Worm (Caenorhabditis elegans) whole organism, mixed stage, embryonic: Measurements from ENCODE around the gene C29E4.12.
A peak's percentile ranks its signal among the peaks of the same experiment; 100 is the strongest.

ENCODE experiments used
- M03D4.4 ChIP-seq: sonication (generic microtip); optimal IDR thresholded peaks from 2 replicates; lab custom pipeline; 2017; ENCODE audit warnings: mild to moderate bottlenecking, missing genetic modification characterization, missing compliant biosample characterization
- bed-3 ChIP-seq: fragments of 200-800 bp; sonication (Bioruptor generic); optimal IDR thresholded peaks from 3 replicates; lab custom pipeline; 2018; ENCODE audit warnings: mild to moderate bottlenecking, missing genetic modification characterization, moderate library complexity, missing compliant biosample characterization
- blmp-1 ChIP-seq: fragments of 150-350 bp; optimal IDR thresholded peaks from 2 replicates; lab custom pipeline; 2014; ENCODE audit warnings: missing biosample characterization, missing genetic modification characterization
- ceh-43 ChIP-seq: fragments of 200-800 bp; sonication (Bioruptor generic); optimal IDR thresholded peaks from 2 replicates; lab custom pipeline; 2018; ENCODE audit warnings: mild to moderate bottlenecking, missing genetic modification characterization, moderate library complexity, missing compliant biosample characterization
- ceh-83 ChIP-seq: fragments of 200-800 bp; sonication (Bioruptor generic); optimal IDR thresholded peaks from 2 replicates; lab custom pipeline; 2018; ENCODE audit warnings: mild to moderate bottlenecking, missing genetic modification characterization, missing compliant biosample characterization
- ces-1 ChIP-seq: fragments of 150-350 bp; optimal IDR thresholded peaks from 2 replicates; lab custom pipeline; 2014; ENCODE audit warnings: missing biosample characterization, missing genetic modification reagents, missing genetic modification characterization
- cnd-1 ChIP-seq: fragments of 200-800 bp; sonication (Bioruptor generic); optimal IDR thresholded peaks from 2 replicates; lab custom pipeline; 2018; ENCODE audit warnings: mild to moderate bottlenecking, missing genetic modification characterization, missing compliant biosample characterization
- drap-1 ChIP-seq: fragments of 200-800 bp; sonication (Bioruptor generic); optimal IDR thresholded peaks from 3 replicates; lab custom pipeline; 2018; ENCODE audit warnings: mild to moderate bottlenecking, missing genetic modification characterization, missing compliant biosample characterization
- elt-1 ChIP-seq: sonication (generic microtip); optimal IDR thresholded peaks from 2 replicates; lab custom pipeline; 2017; ENCODE audit warnings: missing genetic modification characterization, mild to moderate bottlenecking, missing compliant biosample characterization, antibody characterized with exemption, moderate library complexity, borderline replicate concordance; ENCODE audit not compliant: insufficient read depth
- elt-3 ChIP-seq: fragments of 150-350 bp; optimal IDR thresholded peaks from 2 replicates; lab custom pipeline; 2014; ENCODE audit warnings: missing biosample characterization, missing genetic modification characterization
- flh-1 ChIP-seq: fragments of 200-800 bp; sonication (Bioruptor generic); optimal IDR thresholded peaks from 2 replicates; lab custom pipeline; 2018; ENCODE audit warnings: mild to moderate bottlenecking, missing genetic modification characterization, moderate library complexity, missing compliant biosample characterization
- ham-2 ChIP-seq: fragments of 200-800 bp; sonication (Bioruptor generic); optimal IDR thresholded peaks from 2 replicates; lab custom pipeline; 2018; ENCODE audit warnings: mild to moderate bottlenecking, missing genetic modification characterization, missing compliant biosample characterization
- hlh-1 ChIP-seq: fragments of 150-350 bp; optimal IDR thresholded peaks from 2 replicates; lab custom pipeline; 2014; ENCODE audit warnings: missing biosample characterization, missing genetic modification reagents, missing genetic modification characterization
- lin-13 ChIP-seq: fragments of 150-350 bp; optimal IDR thresholded peaks from 2 replicates; lab custom pipeline; 2014; ENCODE audit warnings: missing biosample characterization, missing genetic modification characterization
- lin-32 ChIP-seq: fragments of 200-800 bp; sonication (Bioruptor generic); optimal IDR thresholded peaks from 2 replicates; lab custom pipeline; 2018; ENCODE audit warnings: mild to moderate bottlenecking, missing genetic modification characterization, missing compliant biosample characterization
- lsy-2 ChIP-seq: fragments of 150-350 bp; optimal IDR thresholded peaks from 2 replicates; lab custom pipeline; 2014; ENCODE audit warnings: missing biosample characterization, missing genetic modification characterization
- mab-5 ChIP-seq: fragments of 150-350 bp; optimal IDR thresholded peaks from 2 replicates; lab custom pipeline; 2014; ENCODE audit warnings: missing biosample characterization, missing genetic modification characterization
- mep-1 ChIP-seq: fragments of 150-350 bp; optimal IDR thresholded peaks from 2 replicates; lab custom pipeline; 2017; ENCODE audit warnings: missing biosample characterization, missing genetic modification reagents, missing genetic modification characterization, inconsistent platforms
- nhr-2 ChIP-seq: fragments of 150-350 bp; optimal IDR thresholded peaks from 2 replicates; lab custom pipeline; 2014; ENCODE audit warnings: missing biosample characterization, missing genetic modification characterization
- nhr-237 ChIP-seq: fragments of 150-350 bp; optimal IDR thresholded peaks from 2 replicates; lab custom pipeline; 2014; ENCODE audit warnings: missing biosample characterization, missing genetic modification characterization
- nhr-28 ChIP-seq: fragments of 150-350 bp; optimal IDR thresholded peaks from 2 replicates; lab custom pipeline; 2014; ENCODE audit warnings: missing biosample characterization, missing genetic modification characterization
- nhr-76 ChIP-seq: sonication (generic microtip); optimal IDR thresholded peaks from 2 replicates; lab custom pipeline; 2017; ENCODE audit warnings: missing biosample characterization, missing genetic modification characterization
- pha-4 ChIP-seq: fragments of 150-350 bp; optimal IDR thresholded peaks from 2 replicates; lab custom pipeline; 2018; ENCODE audit warnings: missing biosample characterization, missing genetic modification reagents, missing genetic modification characterization
- snpc-4 ChIP-seq: fragments of 150-350 bp; optimal IDR thresholded peaks from 2 replicates; lab custom pipeline; 2014; ENCODE audit warnings: missing biosample characterization, missing genetic modification characterization
- sptf-1 ChIP-seq: sonication (generic microtip); optimal IDR thresholded peaks from 2 replicates; lab custom pipeline; 2017; ENCODE audit warnings: mild to moderate bottlenecking, missing genetic modification characterization, moderate library complexity, missing compliant biosample characterization
- tbx-8 ChIP-seq: fragments of 200-800 bp; sonication (Bioruptor generic); optimal IDR thresholded peaks from 2 replicates; lab custom pipeline; 2018; ENCODE audit warnings: mild to moderate bottlenecking, missing genetic modification characterization, moderate library complexity, missing compliant biosample characterization
- unc-120 ChIP-seq: sonication (generic microtip); optimal IDR thresholded peaks from 2 replicates; lab custom pipeline; 2017; ENCODE audit warnings: missing genetic modification characterization, missing compliant biosample characterization; ENCODE audit not compliant: poor library complexity, severe bottlenecking
- unc-39 ChIP-seq: fragments of 150-350 bp; optimal IDR thresholded peaks from 2 replicates; lab custom pipeline; 2014; ENCODE audit warnings: missing biosample characterization, missing genetic modification characterization
- unc-62 ChIP-seq: fragments of 150-350 bp; optimal IDR thresholded peaks from 2 replicates; lab custom pipeline; 2014; ENCODE audit warnings: missing biosample characterization, missing genetic modification reagents, missing genetic modification characterization
- zip-8 ChIP-seq: fragments of 150-350 bp; optimal IDR thresholded peaks from 2 replicates; lab custom pipeline; 2014; ENCODE audit warnings: missing biosample characterization, missing genetic modification characterization

The C29E4.12 gene

ce11 chrIII:7947677-7948076 lies 6.7 kb downstream of the C29E4.12 start:
- TF ChIP-seq unc-62 (GFP tag; lab: Kevin White, UChicago) (no peak), lin-32 (GFP tag; lab: Kevin White, UChicago) (no peak), unc-39 (tag; lab: Kevin White, UChicago) (no peak), elt-3 (no peak), drap-1 (no peak), blmp-1 (tag; lab: Kevin White, UChicago) (no peak), cnd-1 (no peak), pha-4 (no peak), snpc-4 (no peak), lin-13 (no peak)

- no peak for TF ChIP-seq unc-62 (GFP tag; lab: Kevin White, UChicago)
- no peak for TF ChIP-seq hlh-1 (tag; lab: Kevin White, UChicago)
- TF ChIP-seq ces-1 (GFP tag; lab: Kevin White, UChicago): no peak
- TF ChIP-seq M03D4.4: no peak
- TF ChIP-seq lin-13: no peak
Measured at ce11 chrIII:7948802-7949201, 7.9 kb downstream of the C29E4.12 start, which contains the start of gene col-90. Gene col-90 (plus strand): TSS chrIII:7948838.

DNA sequence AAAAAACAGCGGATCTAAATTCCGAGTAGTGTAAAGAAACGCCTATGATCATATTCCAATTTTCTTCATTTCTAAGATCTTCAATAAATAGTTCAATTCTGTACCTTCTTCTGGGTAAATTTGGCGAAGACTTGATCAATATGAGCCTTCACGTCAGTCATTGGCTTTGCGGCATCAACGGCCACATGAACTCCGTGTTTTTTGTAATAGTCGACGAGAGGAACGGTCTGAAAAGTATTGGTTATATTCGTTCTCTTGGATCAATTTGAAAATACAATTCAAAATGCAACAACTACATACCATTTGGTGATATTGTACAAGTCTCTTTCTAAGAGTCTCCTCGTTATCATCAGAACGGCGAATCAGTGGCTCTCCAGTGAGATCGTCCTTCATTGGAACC lies 9.5 kb downstream of the C29E4.12 start:
- TF ChIP-seq mab-5 (tag; lab: Kevin White, UChicago) (no peak), tbx-8 (GFP tag; lab: Kevin White, UChicago) (no peak), blmp-1 (tag; lab: Kevin White, UChicago) (no peak), unc-62 (GFP tag; lab: Kevin White, UChicago) (no peak), ceh-83 (GFP tag; lab: Kevin White, UChicago) (no peak), nhr-237 (tag; lab: Kevin White, UChicago) (no peak), ces-1 (GFP tag; lab: Kevin White, UChicago) (no peak), lin-32 (GFP tag; lab: Kevin White, UChicago) (no peak), elt-1 (tag; lab: Kevin White, UChicago) (no peak), nhr-2 (no peak), sptf-1 (tag; lab: Kevin White, UChicago) (no peak), snpc-4 (no peak), unc-120 (tag; lab: Kevin White, UChicago) (no peak), lsy-2 (tag; lab: Kevin White, UChicago) (no peak), nhr-76 (tag; lab: Kevin White, UChicago) (no peak), hlh-1 (tag; lab: Kevin White, UChicago) (no peak), flh-1 (GFP tag; lab: Kevin White, UChicago) (no peak), lin-13 (no peak), drap-1 (no peak), M03D4.4 (no peak)

DNA sequence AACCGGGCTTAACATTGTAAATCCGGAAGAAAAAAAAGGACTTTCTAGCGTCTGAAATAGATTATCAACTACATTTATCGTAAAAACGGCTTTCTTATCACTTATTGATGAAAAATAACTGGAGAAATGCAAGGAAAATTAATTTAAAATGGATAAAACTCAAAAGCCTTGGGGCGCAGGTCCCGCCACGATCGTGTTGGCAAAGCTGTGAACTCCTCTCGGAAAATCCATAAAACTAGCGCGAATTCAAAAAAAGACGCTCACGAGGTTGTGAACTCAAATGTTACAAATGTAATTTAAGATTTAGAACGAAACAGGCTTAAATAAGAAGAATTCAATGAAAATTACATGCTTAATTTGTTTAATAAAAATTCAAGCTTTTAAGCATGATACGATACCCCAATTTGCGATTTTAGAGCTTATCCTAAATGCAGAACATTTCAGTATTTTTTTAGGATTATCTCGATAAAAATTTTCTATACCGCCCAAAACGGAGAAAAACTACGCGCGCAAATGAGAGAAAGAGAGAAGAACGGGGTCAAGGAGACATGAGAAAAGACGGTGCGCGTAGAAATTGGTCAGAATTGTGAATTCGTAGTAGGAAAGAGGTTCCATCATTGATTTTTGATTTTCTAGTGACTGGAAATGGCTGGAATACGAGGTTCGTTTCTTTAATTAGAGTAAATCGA lies 11.3 kb downstream of the C29E4.12 start, which contains the start of gene C29E4.15:
Gene C29E4.15 (plus strand): TSS at position 547 of the 689 bp plus-strand sequence.
- TF ChIP-seq mep-1 (peak; percentile 14), elt-1 (tag; lab: Kevin White, UChicago) (no peak), lsy-2 (tag; lab: Kevin White, UChicago) (peak; percentile 24), bed-3 (GFP tag; lab: Kevin White, UChicago) (no peak), cnd-1 (no peak), ceh-83 (GFP tag; lab: Kevin White, UChicago) (no peak), nhr-28 (no peak), blmp-1 (tag; lab: Kevin White, UChicago) (no peak)

DNA sequence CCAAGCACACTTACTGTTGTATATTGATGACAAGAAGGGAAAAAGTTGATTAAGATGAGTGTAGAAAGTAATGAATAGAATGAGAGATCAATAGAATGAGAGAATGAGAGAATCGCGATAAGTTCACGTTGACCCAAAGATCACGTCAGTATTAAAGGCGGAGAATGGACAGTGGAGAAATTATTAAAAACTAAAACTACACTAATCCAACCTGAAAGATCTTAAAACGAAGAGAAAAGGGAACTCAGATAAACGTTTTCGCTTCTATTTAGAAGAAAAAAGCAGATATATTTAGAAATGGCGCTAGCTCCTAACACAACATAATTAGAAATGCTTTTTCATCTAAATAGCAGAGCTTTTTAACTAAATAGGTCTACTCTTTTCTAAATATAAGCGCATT lies 12.3 kb downstream of the C29E4.12 start, which contains the start of gene let-754:
Gene let-754 (minus strand): TSS at position 101 of the 400 bp plus-strand sequence.
- no peak for TF ChIP-seq bed-3 (GFP tag; lab: Kevin White, UChicago)
- no peak for TF ChIP-seq mab-5 (tag; lab: Kevin White, UChicago)
- TF ChIP-seq lin-13: no peak
- no peak for TF ChIP-seq elt-3
- no peak for TF ChIP-seq zip-8
- TF ChIP-seq, all 35 proteins: peak for 0

DNA sequence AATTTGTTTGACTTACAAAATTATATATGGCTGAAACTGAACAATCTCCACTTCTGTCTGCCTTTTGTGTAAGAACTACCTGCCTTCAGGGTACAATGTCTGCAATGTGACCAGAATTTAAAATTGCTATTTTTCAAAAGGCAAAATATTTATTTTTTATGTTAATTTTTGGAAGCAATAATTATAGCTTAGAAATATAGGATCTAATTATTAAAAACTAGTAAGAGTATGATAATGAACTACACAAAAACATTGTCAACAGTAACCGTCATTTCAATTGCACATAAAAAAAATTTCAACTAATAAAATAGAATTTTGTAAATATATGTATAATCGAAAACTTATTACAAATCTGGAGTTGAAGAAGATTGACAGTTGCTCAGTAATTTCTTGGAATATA lies 16.0 kb downstream of the C29E4.12 start, which contains the start of gene C29E4.9:
Gene C29E4.9 (minus strand): TSS at position 101 of the 400 bp plus-strand sequence.
- TF ChIP-seq lin-32 (GFP tag; lab: Kevin White, UChicago) (no peak), nhr-237 (tag; lab: Kevin White, UChicago) (no peak), pha-4 (no peak), flh-1 (GFP tag; lab: Kevin White, UChicago) (no peak), snpc-4 (no peak), ham-2 (GFP tag; lab: Kevin White, UChicago) (no peak), ceh-43 (GFP tag; lab: Kevin White, UChicago) (no peak), nhr-76 (tag; lab: Kevin White, UChicago) (no peak), unc-62 (GFP tag; lab: Kevin White, UChicago) (no peak), hlh-1 (tag; lab: Kevin White, UChicago) (no peak)
